Worm (Caenorhabditis elegans): ENCODE results near the gene C50D2.2.

Gene C50D2.2

DNA sequence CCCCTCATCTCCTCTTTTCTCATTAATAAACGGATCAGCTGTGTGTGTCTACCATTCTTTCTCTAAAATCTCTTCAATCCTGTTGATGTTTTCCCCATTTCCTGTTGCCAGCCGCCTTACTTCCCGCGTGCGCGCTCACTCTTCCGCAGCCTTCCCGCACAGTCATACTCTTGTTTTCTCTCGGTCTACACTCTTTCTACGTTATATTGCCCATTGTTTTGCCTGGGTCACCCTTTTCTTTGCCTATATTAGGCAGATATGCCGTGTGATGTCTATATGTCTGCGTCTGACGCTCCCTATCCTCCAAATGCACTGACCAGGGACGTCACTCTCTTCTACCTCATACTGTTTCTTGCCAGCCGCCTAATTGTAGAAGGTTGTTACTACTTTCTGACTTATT is 42.6 kb upstream of the C50D2.2 start (continued):
- TF ChIP-seq ref-2 (tag; optimal IDR thresholded peaks at IDR 0.05) (peak; percentile 92), syd-9 (tag; optimal IDR thresholded peaks at IDR 0.05) (peak; percentile 17), elt-4 (tag; optimal IDR thresholded peaks at IDR 0.05) (no peak), T23F11.4 (GFP tag; optimal IDR thresholded peaks at IDR 0.05) (no peak), hlh-6 (tag; optimal IDR thresholded peaks at IDR 0.05) (no peak), odd-2 (tag; optimal IDR thresholded peaks at IDR 0.05) (no peak), fax-1 (tag; optimal IDR thresholded peaks at IDR 0.05) (no peak), eyg-1 (tag; optimal IDR thresholded peaks at IDR 0.05) (peak; percentile 84), ttx-3 (tag; optimal IDR thresholded peaks at IDR 0.05) (no peak), K09A11.1 (tag; optimal IDR thresholded peaks at IDR 0.05; ENCODE audit: insufficient read depth) (no peak), ets-4 (tag; optimal IDR thresholded peaks at IDR 0.05) (peak; percentile 75), ceh-30 (tag; optimal IDR thresholded peaks at IDR 0.05) (peak; percentile 63), ceh-48 (tag; optimal IDR thresholded peaks at IDR 0.05) (no peak), sox-4 (tag; optimal IDR thresholded peaks at IDR 0.05) (no peak), hlh-13 (GFP tag; optimal IDR thresholded peaks at IDR 0.05) (no peak), pha-2 (tag; optimal IDR thresholded peaks at IDR 0.05) (peak; percentile 1), ceh-34 (tag; optimal IDR thresholded peaks at IDR 0.05) (peak; percentile 63), unc-55 (GFP tag; optimal IDR thresholded peaks at IDR 0.05) (peak; percentile 69), ceh-14 (tag; optimal IDR thresholded peaks at IDR 0.05) (no peak), ceh-45 (GFP tag; IDR thresholded peaks at IDR 0.05) (no peak), ceh-22 (tag; optimal IDR thresholded peaks at IDR 0.05) (no peak), ceh-9 (tag; optimal IDR thresholded peaks at IDR 0.05) (no peak), elt-2 (tag; optimal IDR thresholded peaks at IDR 0.05) (peak; percentile 39), K02D7.2 (tag; optimal IDR thresholded peaks at IDR 0.05) (no peak), fkh-10 (GFP tag; optimal IDR thresholded peaks at IDR 0.05) (no peak), fkh-6 (tag; optimal IDR thresholded peaks at IDR 0.05) (no peak), ceh-19 (GFP tag; optimal IDR thresholded peaks at IDR 0.05) (no peak), ahr-1 (tag; optimal IDR thresholded peaks at IDR 0.05) (no peak), ceh-2 (tag; optimal IDR thresholded peaks at IDR 0.05) (peak; percentile 64), che-1 (tag; optimal IDR thresholded peaks at IDR 0.05) (no peak), pha-4 (tag; optimal IDR thresholded peaks at IDR 0.05) (no peak), sdc-2 (tag; optimal IDR thresholded peaks at IDR 0.05) (peak; percentile 38), lim-6 (tag; optimal IDR thresholded peaks at IDR 0.05) (no peak), nhr-232 (tag; optimal IDR thresholded peaks at IDR 0.05) (no peak), nhr-11 (tag; optimal IDR thresholded peaks at IDR 0.05) (no peak), ama-1 (optimal IDR thresholded peaks at IDR 0.05) (no peak), lin-11 (tag; optimal IDR thresholded peaks at IDR 0.05) (no peak), tbx-7 (tag; optimal IDR thresholded peaks at IDR 0.05) (peak; percentile 38), nfya-1 (tag; optimal IDR thresholded peaks at IDR 0.05) (peak; percentile 48), gmeb-2 (tag; optimal IDR thresholded peaks at IDR 0.05) (no peak), hlh-30 (tag; optimal IDR thresholded peaks at IDR 0.05; ENCODE audit: insufficient read depth) (peak; percentile 84), ceh-18 (tag; optimal IDR thresholded peaks at IDR 0.05) (peak; percentile 34), rnt-1 (tag; optimal IDR thresholded peaks at IDR 0.05) (peak; percentile 31), zip-5 (tag; optimal IDR thresholded peaks at IDR 0.05) (no peak), F13H6.1 (tag; optimal IDR thresholded peaks at IDR 0.05) (no peak), npax-4 (tag; optimal IDR thresholded peaks at IDR 0.05) (no peak), dve-1 (tag; optimal IDR thresholded peaks at IDR 0.05) (peak; percentile 31), ztf-16 (tag; optimal IDR thresholded peaks at IDR 0.05) (no peak)

Measured in whole organism, late embryonic.